Fruit fly (Drosophila melanogaster) whole organism, embryonic: ENCODE results near the gene Gip.
A peak's percentile ranks its signal among the peaks of the same experiment; 100 is the strongest.

Experiments used
- BEAF-32 ChIP-seq: fragments of 200-800 bp; sonication (Bioruptor generic); optimal IDR thresholded peaks from 3 replicates; lab custom pipeline; 2017; ENCODE audit warnings: missing biosample characterization, missing genetic modification characterization, mild to moderate bottlenecking, moderate library complexity, missing genetic modification reagents
- Bgb ChIP-seq: fragments of 200-800 bp; sonication (Bioruptor generic); IDR thresholded peaks from 2 replicates; pipeline ENCODE4 v1.3.6; 2022; ENCODE audit warnings: missing biosample characterization, missing genetic modification characterization; ENCODE audit not compliant: partially characterized antibody
- CG10147 ChIP-seq: fragments of 200-800 bp; sonication (Bioruptor generic); optimal IDR thresholded peaks from 2 replicates; lab custom pipeline; 2019; ENCODE audit warnings: missing biosample characterization, mild to moderate bottlenecking, missing genetic modification characterization, moderate library complexity
- CG10267 ChIP-seq: fragments of 200-800 bp; sonication (Bioruptor generic); optimal IDR thresholded peaks from 2 replicates; lab custom pipeline; 2018; ENCODE audit warnings: missing biosample characterization, mild to moderate bottlenecking, missing genetic modification characterization, moderate library complexity
- CG10543 ChIP-seq: fragments of 200-800 bp; sonication (Bioruptor generic); optimal IDR thresholded peaks from 3 replicates; lab custom pipeline; 2017; ENCODE audit warnings: missing biosample characterization, mild to moderate bottlenecking, missing genetic modification characterization, moderate library complexity
- CG10654 ChIP-seq: fragments of 200-800 bp; sonication (Bioruptor generic); optimal IDR thresholded peaks from 2 replicates; lab custom pipeline; 2016; ENCODE audit warnings: missing biosample characterization, missing genetic modification characterization
- CG1602 ChIP-seq: fragments of 200-800 bp; sonication (Bioruptor generic); optimal IDR thresholded peaks from 3 replicates; lab custom pipeline; 2016; ENCODE audit warnings: missing biosample characterization, missing genetic modification characterization
- CG17802 ChIP-seq: fragments of 200-800 bp; sonication (Bioruptor generic); optimal IDR thresholded peaks from 2 replicates; lab custom pipeline; 2018; ENCODE audit warnings: missing biosample characterization, mild to moderate bottlenecking, missing genetic modification characterization, moderate library complexity
- CG2120 ChIP-seq: fragments of 200-800 bp; sonication (Bioruptor generic); optimal IDR thresholded peaks from 3 replicates; lab custom pipeline; 2016; ENCODE audit warnings: missing biosample characterization, missing genetic modification characterization
- CG33213 ChIP-seq: fragments of 200-800 bp; sonication (Bioruptor generic); optimal IDR thresholded peaks from 3 replicates; lab custom pipeline; 2016; ENCODE audit warnings: missing biosample characterization, missing genetic modification characterization
- CG7372 ChIP-seq: fragments of 200-800 bp; sonication (Bioruptor generic); IDR thresholded peaks from 2 replicates; pipeline ENCODE4 v1.3.6; 2022; ENCODE audit warnings: missing biosample characterization, missing genetic modification characterization
- CG7928 ChIP-seq: fragments of 200-800 bp; sonication (Bioruptor generic); optimal IDR thresholded peaks from 2 replicates; lab custom pipeline; 2017; ENCODE audit warnings: missing biosample characterization, mild to moderate bottlenecking, missing genetic modification characterization
- CG7987 ChIP-seq: fragments of 200-800 bp; sonication (Bioruptor generic); optimal IDR thresholded peaks from 2 replicates; lab custom pipeline; 2018; ENCODE audit warnings: missing biosample characterization, mild to moderate bottlenecking, missing genetic modification characterization, moderate library complexity
- CG8290 ChIP-seq, 3 experiments: fragments of 200-800 bp; sonication (Bioruptor generic); optimal IDR thresholded peaks; 2 replicates each; lab custom pipeline; 2016 to 2019; ENCODE audit warnings: missing biosample characterization in 3 of 3, missing genetic modification characterization in 3 of 3, mild to moderate bottlenecking in 2 of 3, moderate library complexity in 1 of 3
- Ets65A ChIP-seq: fragments of 200-800 bp; sonication (Bioruptor generic); peaks from one replicate; lab custom pipeline; 2016; ENCODE audit warnings: missing biosample characterization, missing genetic modification characterization
- Gsc ChIP-seq: fragments of 200-800 bp; sonication (Bioruptor generic); IDR thresholded peaks from 2 replicates; pipeline ENCODE4 v1.3.6; 2022; ENCODE audit warnings: missing biosample characterization, missing genetic modification characterization
- Gug ChIP-seq: fragments of 200-800 bp; sonication (Bioruptor generic); IDR thresholded peaks from 4 replicates; pipeline ENCODE4 v1.3.6; 2022; ENCODE audit warnings: missing biosample characterization, missing genetic modification characterization
- MTF-1 ChIP-seq: fragments of 200-800 bp; sonication (Bioruptor generic); optimal IDR thresholded peaks from 2 replicates; lab custom pipeline; 2018; ENCODE audit warnings: missing biosample characterization, mild to moderate bottlenecking, missing genetic modification characterization, borderline replicate concordance
- Med ChIP-seq: fragments of 200-800 bp; sonication (Bioruptor generic); peaks from one replicate; lab custom pipeline; 2016; ENCODE audit warnings: missing biosample characterization, missing genetic modification characterization, mild to moderate bottlenecking, inconsistent platforms, moderate library complexity
- NC2α ChIP-seq: fragments of 200-800 bp; sonication (Bioruptor generic); optimal IDR thresholded peaks from 2 replicates; lab custom pipeline; 2016; ENCODE audit warnings: missing biosample characterization, missing genetic modification characterization
- Pdp1 ChIP-seq, 2 experiments: fragments of 200-800 bp; sonication (Bioruptor generic); optimal IDR thresholded peaks; 3 replicates each; lab custom pipeline; 2016; ENCODE audit warnings: missing biosample characterization in 2 of 2, missing genetic modification characterization in 2 of 2, mild to moderate bottlenecking in 1 of 2, moderate library complexity in 1 of 2
- Rx ChIP-seq: fragments of 200-800 bp; sonication (Bioruptor generic); IDR thresholded peaks from 2 replicates; pipeline ENCODE4 v1.3.6; 2022; ENCODE audit warnings: missing biosample characterization, missing genetic modification characterization
- Sox100B ChIP-seq: fragments of 200-800 bp; sonication (Bioruptor generic); optimal IDR thresholded peaks from 3 replicates; lab custom pipeline; 2018; ENCODE audit warnings: missing biosample characterization, mild to moderate bottlenecking, missing genetic modification characterization
- TFAM ChIP-seq: fragments of 200-800 bp; sonication (Bioruptor generic); optimal IDR thresholded peaks from 2 replicates; lab custom pipeline; 2017; ENCODE audit warnings: missing biosample characterization, missing genetic modification characterization, inconsistent platforms
- ara ChIP-seq: fragments of 200-800 bp; sonication (Bioruptor generic); IDR thresholded peaks from 2 replicates; pipeline ENCODE4 v1.3.6; 2022; ENCODE audit warnings: missing biosample characterization, missing genetic modification characterization
- caup ChIP-seq: fragments of 200-800 bp; sonication (Bioruptor generic); optimal IDR thresholded peaks from 3 replicates; lab custom pipeline; 2017; ENCODE audit warnings: missing biosample characterization, mild to moderate bottlenecking, missing genetic modification characterization, moderate library complexity; ENCODE audit not compliant: severe bottlenecking
- chm ChIP-seq: fragments of 200-800 bp; sonication (Bioruptor generic); IDR thresholded peaks from 2 replicates; pipeline ENCODE4 v1.3.6; 2022; ENCODE audit warnings: missing biosample characterization, missing genetic modification characterization
- crp ChIP-seq, 2 experiments: fragments of 200-800 bp; sonication (Bioruptor generic); optimal IDR thresholded peaks; 2 replicates in 1 of 2; 3 replicates in 1 of 2; lab custom pipeline; 2017; ENCODE audit warnings: missing biosample characterization in 2 of 2, missing genetic modification characterization in 2 of 2, mild to moderate bottlenecking in 1 of 2, moderate library complexity in 1 of 2
- dysf ChIP-seq: fragments of 200-800 bp; sonication (Bioruptor generic); IDR thresholded peaks from 3 replicates; pipeline ENCODE4 v1.3.6; 2022; ENCODE audit warnings: missing biosample characterization, missing genetic modification characterization
- eve ChIP-seq, 2 experiments: fragments of >200 bp; optimal IDR thresholded peaks; 2 replicates each; lab custom pipeline; 2017; ENCODE audit warnings: missing biosample characterization in 2 of 2, missing genetic modification characterization in 2 of 2
- grau ChIP-seq: fragments of 200-800 bp; optimal IDR thresholded peaks from 3 replicates; lab custom pipeline; 2019; ENCODE audit warnings: missing biosample characterization, mild to moderate bottlenecking, missing genetic modification characterization, moderate library complexity
- gro ChIP-seq: fragments of 200-800 bp; sonication (Bioruptor generic); optimal IDR thresholded peaks from 2 replicates; lab custom pipeline; 2016; ENCODE audit warnings: missing biosample characterization, missing genetic modification characterization
- jigr1 ChIP-seq: fragments of 200-800 bp; sonication (Bioruptor generic); IDR thresholded peaks from 3 replicates; pipeline ENCODE4 v1.3.6; 2022; ENCODE audit warnings: missing biosample characterization, missing genetic modification characterization
- knrl ChIP-seq: fragments of 200-800 bp; sonication (Bioruptor generic); IDR thresholded peaks from 3 replicates; pipeline ENCODE4 v1.3.6; 2022; ENCODE audit warnings: missing biosample characterization, missing genetic modification characterization; ENCODE audit not compliant: partially characterized antibody
- lmd ChIP-seq: fragments of 200-800 bp; sonication (Bioruptor generic); IDR thresholded peaks from 2 replicates; pipeline ENCODE4 v1.3.6; 2022; ENCODE audit warnings: missing biosample characterization, missing genetic modification characterization
- mirr ChIP-seq: fragments of 200-800 bp; sonication (Bioruptor generic); optimal IDR thresholded peaks from 3 replicates; lab custom pipeline; 2018; ENCODE audit warnings: missing biosample characterization, mild to moderate bottlenecking, missing genetic modification characterization
- nau ChIP-seq: fragments of 200-800 bp; sonication (Bioruptor generic); optimal IDR thresholded peaks from 3 replicates; lab custom pipeline; 2017; ENCODE audit warnings: missing biosample characterization, mild to moderate bottlenecking, missing genetic modification characterization, missing genetic modification reagents
- org-1 ChIP-seq: fragments of 200-800 bp; sonication (Bioruptor generic); optimal IDR thresholded peaks from 2 replicates; lab custom pipeline; 2017; ENCODE audit warnings: missing biosample characterization, missing genetic modification characterization
- pita ChIP-seq: fragments of 200-800 bp; sonication (Bioruptor generic); optimal IDR thresholded peaks from 2 replicates; lab custom pipeline; 2017; ENCODE audit warnings: missing biosample characterization, mild to moderate bottlenecking, missing genetic modification characterization
- pum ChIP-seq: fragments of 200-800 bp; sonication (Bioruptor generic); optimal IDR thresholded peaks from 2 replicates; lab custom pipeline; 2016; ENCODE audit warnings: missing biosample characterization, missing genetic modification characterization
- sd ChIP-seq: fragments of 200-800 bp; sonication (Bioruptor generic); optimal IDR thresholded peaks from 3 replicates; lab custom pipeline; 2018; ENCODE audit warnings: missing biosample characterization, mild to moderate bottlenecking, missing genetic modification characterization, moderate library complexity
- tgo ChIP-seq: fragments of 200-800 bp; sonication (Bioruptor generic); IDR thresholded peaks from 3 replicates; pipeline ENCODE4 v1.3.6; 2022; ENCODE audit warnings: missing biosample characterization, missing genetic modification characterization
- trem ChIP-seq: fragments of 200-800 bp; optimal IDR thresholded peaks from 3 replicates; lab custom pipeline; 2019; ENCODE audit warnings: missing biosample characterization, mild to moderate bottlenecking, missing genetic modification characterization, moderate library complexity
- tx ChIP-seq: fragments of 200-800 bp; sonication (Bioruptor generic); optimal IDR thresholded peaks from 2 replicates; lab custom pipeline; 2016; ENCODE audit warnings: missing biosample characterization, missing genetic modification characterization
- vfl ChIP-seq: fragments of 200-800 bp; sonication (Bioruptor generic); optimal IDR thresholded peaks from 2 replicates; lab custom pipeline; 2016; ENCODE audit warnings: missing biosample characterization, missing genetic modification characterization
- vnd ChIP-seq: fragments of 200-800 bp; sonication (Bioruptor generic); IDR thresholded peaks from 3 replicates; pipeline ENCODE4 v1.3.6; 2022; ENCODE audit warnings: missing biosample characterization, missing genetic modification characterization; ENCODE audit not compliant: partially characterized antibody
- wor ChIP-seq: fragments of 200-800 bp; sonication (Bioruptor generic); IDR thresholded peaks from 2 replicates; pipeline ENCODE4 v1.3.6; 2022; ENCODE audit warnings: missing biosample characterization, missing genetic modification characterization

The Gip gene

dm6 chrX:10362127-10362526 lies 32.5 kb upstream of the Gip start:
- TF ChIP-seq Pdp1 (GFP tag; optimal IDR thresholded peaks at IDR 0.05; lab: Kevin White, UChicago) (peak in 1 of 2 experiments; percentile 24), wor (no peak), NC2α (GFP tag; lab: Kevin White, UChicago) (no peak), Gsc (no peak), Sox100B (GFP tag; lab: Kevin White, UChicago) (no peak)

dm6 chrX:10347979-10348692 lies 18.5 kb upstream of the Gip start:
- TF ChIP-seq chm (GFP tag; lab: Robert Waterston, UW) = no peak
- no peak for TF ChIP-seq BEAF-32 (GFP tag; lab: Kevin White, UChicago)
- no peak for TF ChIP-seq CG2120
- no peak for TF ChIP-seq MTF-1 (GFP tag; lab: Kevin White, UChicago)
- no peak for TF ChIP-seq TFAM
- no peak for TF ChIP-seq grau (tag; lab: Kevin White, UChicago)
- no peak for TF ChIP-seq mirr (GFP tag; lab: Kevin White, UChicago)
- peak; percentile 0 for TF ChIP-seq CG33213 (GFP tag; lab: Kevin White, UChicago)
- peak; percentile 43; the same call in 1 of the 2 replicates for TF ChIP-seq Bgb (GFP tag; lab: Robert Waterston, UW)
- no peak for TF ChIP-seq nau (GFP tag; lab: Kevin White, UChicago)
- peak; percentile 31; the same call in 1 of the 3 replicates for TF ChIP-seq knrl (GFP tag; lab: Robert Waterston, UW)
- no peak for TF ChIP-seq CG8290 (GFP tag; optimal IDR thresholded peaks at IDR 0.05; lab: Kevin White, UChicago)
- TF ChIP-seq CG8290 (tag; optimal IDR thresholded peaks at IDR 0.05; lab: Kevin White, UChicago) = peak in 1 of 2 experiments; percentile 21
- no peak for TF ChIP-seq gro (GFP tag; lab: Kevin White, UChicago)
- TF ChIP-seq Rx (GFP tag; lab: Robert Waterston, UW) = no peak
- TF ChIP-seq dysf (GFP tag; lab: Robert Waterston, UW) = no peak
- TF ChIP-seq pita (GFP tag; lab: Kevin White, UChicago) = no peak
- peak; percentile 8 for TF ChIP-seq sd (tag; lab: Kevin White, UChicago)
- no peak for TF ChIP-seq CG10267
- peak; percentile 83 for TF ChIP-seq Med (GFP tag; lab: Kevin White, UChicago)
- no peak for TF ChIP-seq CG17802 (tag; lab: Kevin White, UChicago)
- 0 out of 4 replicates have a peak, but pooled peaks have one; percentile 15 for TF ChIP-seq Gug (GFP tag; lab: Robert Waterston, UW)
- TF ChIP-seq CG7372 (GFP tag; lab: Robert Waterston, UW) = no peak
- no peak for TF ChIP-seq Gsc
- no peak for TF ChIP-seq CG1602 (GFP tag; lab: Kevin White, UChicago)
- TF ChIP-seq CG10654 (GFP tag; lab: Kevin White, UChicago) = no peak
- TF ChIP-seq vfl (GFP tag; lab: Kevin White, UChicago) = no peak
- no peak for TF ChIP-seq CG7928
- no peak for TF ChIP-seq CG10543 (GFP tag; lab: Kevin White, UChicago)
- TF ChIP-seq Ets65A (GFP tag; lab: Kevin White, UChicago) = no peak
- no peak for TF ChIP-seq lmd (GFP tag; lab: Robert Waterston, UW)
- TF ChIP-seq vnd (GFP tag; lab: Robert Waterston, UW) = no peak
- no peak for TF ChIP-seq org-1
- TF ChIP-seq trem (tag; lab: Kevin White, UChicago) = no peak
- no peak for TF ChIP-seq CG10147 (GFP tag; lab: Kevin White, UChicago)
- TF ChIP-seq tgo = no peak
- TF ChIP-seq pum (GFP tag; lab: Kevin White, UChicago) = peak; percentile 2
- TF ChIP-seq crp (GFP tag; optimal IDR thresholded peaks at IDR 0.05; lab: Kevin White, UChicago) = no peak
- no peak for TF ChIP-seq ara
- TF ChIP-seq caup (GFP tag; lab: Kevin White, UChicago) = no peak
- TF ChIP-seq CG7987 (GFP tag; lab: Kevin White, UChicago) = peak; percentile 85
- TF ChIP-seq jigr1 (GFP tag; lab: Robert Waterston, UW) = no peak
- TF ChIP-seq eve (GFP tag; optimal IDR thresholded peaks at IDR 0.05; lab: Kevin White, UChicago) = no peak
- TF ChIP-seq tx (GFP tag; lab: Kevin White, UChicago) = no peak
